Worm (Caenorhabditis elegans) whole organism, L3 larva: ENCODE measurements around the gene C18A11.1.

Source experiments
- aly-2 ChIP-seq: fragments of 150-350 bp; optimal IDR thresholded peaks from 2 replicates; lab custom pipeline; 2014; ENCODE audit warnings: missing biosample characterization, missing genetic modification characterization
- ceh-82 ChIP-seq: fragments of 150-350 bp; optimal IDR thresholded peaks from 2 replicates; lab custom pipeline; 2014; ENCODE audit warnings: missing biosample characterization, missing genetic modification characterization
- egl-27 ChIP-seq: sonication (generic microtip); optimal IDR thresholded peaks from 4 replicates; lab custom pipeline; 2017; ENCODE audit warnings: missing biosample characterization, missing genetic modification reagents, missing genetic modification characterization
- elt-2 ChIP-seq: sonication (generic microtip); optimal IDR thresholded peaks from 2 replicates; lab custom pipeline; 2016; ENCODE audit warnings: missing genetic modification reagents, mild to moderate bottlenecking, missing genetic modification characterization, missing compliant biosample characterization
- lin-15B ChIP-seq: fragments of 150-350 bp; optimal IDR thresholded peaks from 2 replicates; lab custom pipeline; 2014; ENCODE audit warnings: missing biosample characterization, missing genetic modification characterization
- mdl-1 ChIP-seq: fragments of 150-350 bp; optimal IDR thresholded peaks from 2 replicates; lab custom pipeline; 2014; ENCODE audit warnings: missing biosample characterization, missing genetic modification characterization
- nhr-76 ChIP-seq: fragments of 150-350 bp; sonication (generic microtip); optimal IDR thresholded peaks from 5 replicates; lab custom pipeline; 2014; ENCODE audit warnings: missing biosample characterization, missing genetic modification characterization
- skn-1 ChIP-seq: fragments of 150-350 bp; optimal IDR thresholded peaks from 2 replicates; lab custom pipeline; 2014; ENCODE audit warnings: missing biosample characterization, missing genetic modification characterization
- snpc-4 ChIP-seq: fragments of 150-350 bp; optimal IDR thresholded peaks from 2 replicates; lab custom pipeline; 2014; ENCODE audit warnings: missing biosample characterization, missing genetic modification characterization
- zag-1 ChIP-seq: fragments of 150-350 bp; optimal IDR thresholded peaks from 2 replicates; lab custom pipeline; 2014; ENCODE audit warnings: missing biosample characterization, missing genetic modification characterization

DNA sequence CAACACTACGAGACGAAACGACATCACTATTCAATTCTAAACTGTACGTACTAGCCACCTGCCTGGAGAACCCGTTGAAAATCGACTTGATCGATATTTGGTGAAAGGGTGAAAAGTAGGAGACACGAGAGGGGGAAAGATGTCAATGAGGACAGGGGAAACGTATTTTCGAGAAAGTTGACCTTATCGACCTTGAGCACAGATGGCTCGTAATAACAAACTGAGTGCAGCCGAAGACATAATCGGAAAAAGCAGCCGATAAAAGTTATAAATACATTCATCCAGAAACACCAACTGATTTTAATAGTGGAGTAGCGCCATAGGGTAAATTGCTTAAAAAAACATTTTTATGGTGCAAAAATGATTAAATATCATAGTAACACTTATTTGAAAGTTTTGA is 9.1 kb upstream of the C18A11.1 start:
- no peak for TF ChIP-seq ceh-82
- TF ChIP-seq aly-2 (tag; lab: Kevin White, UChicago) = no peak
- no peak for TF ChIP-seq zag-1 (tag; lab: Kevin White, UChicago)
- TF ChIP-seq skn-1 (tag; lab: Kevin White, UChicago) = no peak
- TF ChIP-seq snpc-4 = no peak
- no peak for TF ChIP-seq elt-2 (tag; lab: Kevin White, UChicago)
- no peak for TF ChIP-seq egl-27 (tag; lab: Kevin White, UChicago)
- TF ChIP-seq lin-15B (tag; lab: Kevin White, UChicago) = no peak
- no peak for TF ChIP-seq nhr-76 (tag; lab: Kevin White, UChicago)
- no peak for TF ChIP-seq mdl-1
